Fruit fly (Drosophila melanogaster) whole organism: ENCODE measurements around the gene CG6962.

ENCODE experiments used
- CG8478 ChIP-seq: fragments of >200 bp; optimal IDR thresholded peaks from 2 replicates; lab custom pipeline; 2018; ENCODE audit warnings: inconsistent platforms
- Dll ChIP-seq: fragments of >200 bp; optimal IDR thresholded peaks from 2 replicates; lab custom pipeline; 2017
- EcR ChIP-seq, 2 experiments: fragments of >200 bp; optimal IDR thresholded peaks; 2 replicates each; lab custom pipeline; 2017; ENCODE audit warnings: missing biosample characterization in 2 of 2, missing genetic modification characterization in 2 of 2, missing genetic modification reagents in 2 of 2
- pan ChIP-seq: fragments of >200 bp; optimal IDR thresholded peaks from 2 replicates; lab custom pipeline; 2017
- psq ChIP-seq: fragments of >200 bp; optimal IDR thresholded peaks from 2 replicates; lab custom pipeline; 2017
- usp ChIP-seq: fragments of >200 bp; optimal IDR thresholded peaks from 2 replicates; lab custom pipeline; 2017; ENCODE audit warnings: missing biosample characterization, missing genetic modification characterization, mixed read lengths

The CG6962 gene

DNA sequence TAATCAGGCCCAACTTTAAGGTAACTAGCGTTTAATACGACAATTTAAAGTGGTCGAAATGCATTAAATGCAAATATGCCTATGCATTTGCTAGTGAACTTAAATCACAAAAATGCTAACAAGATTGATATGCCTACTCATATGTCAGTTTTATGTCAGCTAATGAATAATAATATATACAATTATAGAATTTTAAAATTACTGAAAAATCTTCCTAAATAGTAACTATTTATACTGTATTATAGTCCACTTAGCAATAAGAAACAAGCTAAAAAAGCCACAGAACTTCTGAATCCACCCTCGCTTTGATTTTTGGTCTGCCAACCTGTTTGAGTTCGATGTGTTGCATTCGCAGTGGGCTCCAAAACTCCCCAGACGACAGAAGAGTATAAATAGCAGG, 12.7 kb downstream of the CG6962 start:
- TF ChIP-seq usp (GFP tag; lab: Kevin White, UChicago) (no peak), pan (lab: Kevin White, UChicago) (no peak)

DNA sequence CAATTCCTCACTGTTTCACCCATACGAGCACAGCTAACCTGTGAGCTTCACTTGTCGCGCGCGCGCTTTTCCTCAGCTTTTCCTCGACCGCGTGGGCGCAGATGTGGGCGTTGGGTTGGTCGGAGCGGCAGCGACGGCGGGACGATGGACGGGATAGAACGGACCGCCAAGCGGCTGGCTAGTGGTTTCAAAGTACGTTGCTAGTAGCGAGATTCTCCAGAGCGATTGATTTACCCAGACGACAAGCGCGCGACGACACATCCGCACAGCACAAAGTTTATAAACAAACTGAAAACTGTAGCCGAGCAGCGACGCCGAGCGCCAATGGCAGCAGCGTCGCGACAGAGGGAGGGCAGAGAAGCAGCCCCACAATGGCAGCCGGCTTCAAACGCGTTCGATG, 13.2 kb downstream of the CG6962 start, which contains the start of gene CG6959:
Gene CG6959, minus strand, starts transcription at position 292 of the 400 bp plus-strand sequence.
- TF ChIP-seq EcR (GFP tag; optimal IDR thresholded peaks at IDR 0.05; lab: Kevin White, UChicago) (no peak), Dll (lab: Kevin White, UChicago) (peak; percentile 14)

DNA sequence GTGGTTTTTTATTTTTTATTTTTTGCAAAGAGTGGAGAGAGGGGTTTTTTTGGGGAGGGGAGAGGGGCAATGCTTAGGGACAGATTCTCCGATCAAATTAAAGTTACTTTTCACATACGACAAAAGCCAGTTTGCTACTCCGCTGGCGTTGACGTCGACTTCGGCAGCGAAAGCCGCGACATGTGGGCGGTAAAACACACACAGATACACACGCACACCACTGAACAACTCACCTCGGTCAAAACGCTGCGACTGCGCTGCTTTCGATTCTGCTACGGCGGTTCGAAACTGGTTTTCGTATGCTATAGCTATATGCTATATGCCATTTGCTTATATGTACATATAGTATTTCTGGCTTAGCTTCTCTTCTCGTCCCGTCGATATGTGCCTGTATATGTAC, 13.8 kb downstream of the CG6962 start:
- TF ChIP-seq CG8478 (lab: Kevin White, UChicago) (no peak), pan (lab: Kevin White, UChicago) (peak; percentile 19)

DNA sequence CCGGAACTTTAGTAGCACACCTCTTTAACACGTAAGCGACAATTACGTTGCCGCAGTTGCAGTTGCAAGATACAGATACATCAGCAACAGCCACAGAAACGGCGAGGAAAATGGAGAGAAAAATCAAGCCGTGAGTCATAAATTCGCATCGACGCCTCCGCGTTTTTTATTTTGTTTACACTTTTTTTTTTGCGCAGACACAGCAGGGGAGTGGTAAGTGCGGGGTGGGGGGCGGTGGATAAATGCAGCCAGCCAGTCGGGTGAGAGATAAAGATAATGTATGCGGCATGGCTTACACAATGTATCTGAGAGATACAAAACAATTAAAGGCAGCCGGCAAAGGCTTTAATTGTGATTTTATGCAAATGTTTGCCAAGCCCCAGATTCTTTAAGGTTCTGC, 17.2 kb downstream of the CG6962 start:
- TF ChIP-seq EcR (GFP tag; optimal IDR thresholded peaks at IDR 0.05; lab: Kevin White, UChicago) (no peak), usp (GFP tag; lab: Kevin White, UChicago) (no peak), psq (lab: Kevin White, UChicago) (no peak), Dll (lab: Kevin White, UChicago) (no peak), CG8478 (lab: Kevin White, UChicago) (no peak), pan (lab: Kevin White, UChicago) (no peak)

DNA sequence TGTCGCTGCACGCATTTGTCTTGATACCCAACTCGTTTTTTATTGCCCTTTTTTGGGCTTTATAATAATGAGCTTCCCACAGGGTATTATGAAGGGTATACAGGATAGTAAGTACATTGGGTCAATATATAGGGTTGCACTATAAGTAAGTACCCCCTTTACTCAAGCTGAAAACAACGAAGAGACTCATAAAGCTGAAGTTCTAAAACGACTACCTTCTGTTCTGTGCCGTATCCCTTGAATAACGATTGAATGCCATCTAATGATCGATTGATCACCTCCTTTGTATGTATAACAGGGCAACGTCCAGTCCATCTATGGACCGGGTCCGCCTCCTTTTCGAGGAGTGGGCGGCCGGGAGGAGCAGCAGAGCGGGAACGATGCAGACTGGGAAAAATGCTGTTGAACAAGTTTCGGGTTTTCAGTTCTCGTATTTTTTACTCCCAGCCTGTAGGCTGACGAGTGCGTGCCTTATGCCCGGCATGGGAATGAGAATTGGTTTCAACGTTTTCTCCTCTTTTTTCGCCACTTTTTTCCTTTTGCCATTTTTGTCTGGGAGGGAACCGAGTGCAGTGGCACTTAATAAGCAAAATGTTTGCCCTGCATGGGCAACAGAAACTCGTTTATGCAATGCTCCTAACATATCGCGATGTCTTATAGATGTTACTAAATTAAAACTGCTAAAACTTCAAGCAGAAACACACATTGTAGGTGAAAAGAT, 22.6 kb downstream of the CG6962 start:
- TF ChIP-seq pan (lab: Kevin White, UChicago) (peak; percentile 90), EcR (GFP tag; optimal IDR thresholded peaks at IDR 0.05; lab: Kevin White, UChicago) (no peak)

DNA sequence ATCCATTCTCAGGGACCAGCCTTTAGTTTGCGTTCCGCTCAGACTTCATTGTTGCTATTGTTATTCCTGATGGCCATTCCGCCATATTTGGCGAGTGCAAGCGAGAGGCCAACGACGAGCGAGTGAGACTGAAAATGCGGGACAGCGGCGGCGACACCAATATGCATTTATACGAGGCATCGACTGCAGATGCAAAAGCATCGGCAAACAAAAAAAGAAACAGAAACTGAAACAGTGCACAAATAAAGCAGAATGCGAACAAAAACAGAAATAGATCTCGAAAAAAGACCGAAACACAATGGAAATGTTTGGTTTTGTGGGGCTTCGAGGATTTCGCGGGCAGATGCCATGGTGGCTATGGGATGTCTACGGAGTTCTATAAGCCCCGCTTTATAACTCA, 23.2 kb downstream of the CG6962 start:
- TF ChIP-seq pan (lab: Kevin White, UChicago) = no peak
- TF ChIP-seq Dll (lab: Kevin White, UChicago) = no peak
- no peak for TF ChIP-seq usp (GFP tag; lab: Kevin White, UChicago)
- TF ChIP-seq psq (lab: Kevin White, UChicago) = no peak

DNA sequence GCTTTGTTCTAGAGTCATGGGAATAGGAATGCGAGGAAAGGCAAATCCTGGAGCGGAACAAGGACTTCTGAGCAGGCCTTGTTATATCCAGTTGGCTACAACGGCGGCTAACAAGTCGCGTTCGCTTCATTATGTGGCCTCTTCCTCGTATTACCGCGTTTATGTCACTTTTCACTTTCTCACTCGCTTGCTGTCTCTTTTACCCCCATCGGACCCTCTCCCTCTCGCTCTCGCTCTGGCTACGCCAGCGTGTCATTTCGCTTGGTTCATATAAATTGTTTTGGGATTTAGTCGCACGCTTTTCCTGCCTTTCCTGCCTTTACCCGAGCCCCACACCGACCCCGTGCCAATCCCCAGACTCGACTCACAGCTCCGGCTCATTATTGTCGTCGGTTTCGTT, 26.0 kb downstream of the CG6962 start:
- TF ChIP-seq usp (GFP tag; lab: Kevin White, UChicago) (no peak), CG8478 (lab: Kevin White, UChicago) (no peak), EcR (GFP tag; optimal IDR thresholded peaks at IDR 0.05; lab: Kevin White, UChicago) (no peak), pan (lab: Kevin White, UChicago) (no peak), Dll (lab: Kevin White, UChicago) (no peak), psq (lab: Kevin White, UChicago) (no peak)

DNA sequence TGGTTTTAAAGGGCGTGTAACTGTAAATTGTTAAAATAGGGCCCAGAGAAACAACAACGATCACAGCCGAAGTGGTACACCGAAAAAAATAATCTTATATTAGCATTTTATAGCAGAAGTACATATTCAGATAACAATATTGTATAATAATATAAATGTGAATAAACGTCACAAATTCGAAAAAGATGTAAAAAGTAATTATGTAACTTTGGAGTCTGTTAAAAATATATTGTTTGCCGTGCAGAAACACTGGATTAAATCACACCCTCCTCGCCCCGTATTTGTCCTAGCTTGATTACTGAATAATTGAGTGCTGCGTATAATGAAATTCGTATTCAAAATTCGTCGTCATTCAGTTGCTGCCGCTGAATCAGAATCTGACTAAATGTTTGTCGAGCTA, 27.2 kb downstream of the CG6962 start:
- TF ChIP-seq psq (lab: Kevin White, UChicago) = no peak
- no peak for TF ChIP-seq pan (lab: Kevin White, UChicago)
- TF ChIP-seq CG8478 (lab: Kevin White, UChicago) = no peak
- TF ChIP-seq Dll (lab: Kevin White, UChicago) = no peak
- TF ChIP-seq usp (GFP tag; lab: Kevin White, UChicago) = no peak
- no peak for TF ChIP-seq EcR (GFP tag; optimal IDR thresholded peaks at IDR 0.05; lab: Kevin White, UChicago)

DNA sequence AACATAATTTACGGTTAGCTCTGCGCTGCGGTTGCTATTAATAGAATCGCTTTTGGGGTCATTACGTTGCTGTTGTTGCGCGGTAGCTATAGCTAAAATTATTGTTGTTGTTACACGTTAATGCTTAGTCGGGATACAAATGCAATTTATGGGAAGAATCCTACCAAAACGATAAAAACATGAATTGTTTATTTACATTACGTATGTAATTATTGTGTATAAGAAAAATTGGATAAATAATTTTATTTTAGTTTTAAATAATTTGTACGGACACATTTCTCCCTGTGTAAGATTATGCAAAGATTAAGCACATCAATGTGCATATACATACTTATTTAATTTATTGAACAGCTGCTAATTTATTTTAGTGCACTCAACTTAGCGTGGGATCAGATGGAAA, 30.4 kb downstream of the CG6962 start:
- no peak for TF ChIP-seq Dll (lab: Kevin White, UChicago)
- TF ChIP-seq usp (GFP tag; lab: Kevin White, UChicago) = no peak
- no peak for TF ChIP-seq EcR (GFP tag; optimal IDR thresholded peaks at IDR 0.05; lab: Kevin White, UChicago)
- no peak for TF ChIP-seq psq (lab: Kevin White, UChicago)
- TF ChIP-seq CG8478 (lab: Kevin White, UChicago) = no peak
- TF ChIP-seq pan (lab: Kevin White, UChicago) = no peak

DNA sequence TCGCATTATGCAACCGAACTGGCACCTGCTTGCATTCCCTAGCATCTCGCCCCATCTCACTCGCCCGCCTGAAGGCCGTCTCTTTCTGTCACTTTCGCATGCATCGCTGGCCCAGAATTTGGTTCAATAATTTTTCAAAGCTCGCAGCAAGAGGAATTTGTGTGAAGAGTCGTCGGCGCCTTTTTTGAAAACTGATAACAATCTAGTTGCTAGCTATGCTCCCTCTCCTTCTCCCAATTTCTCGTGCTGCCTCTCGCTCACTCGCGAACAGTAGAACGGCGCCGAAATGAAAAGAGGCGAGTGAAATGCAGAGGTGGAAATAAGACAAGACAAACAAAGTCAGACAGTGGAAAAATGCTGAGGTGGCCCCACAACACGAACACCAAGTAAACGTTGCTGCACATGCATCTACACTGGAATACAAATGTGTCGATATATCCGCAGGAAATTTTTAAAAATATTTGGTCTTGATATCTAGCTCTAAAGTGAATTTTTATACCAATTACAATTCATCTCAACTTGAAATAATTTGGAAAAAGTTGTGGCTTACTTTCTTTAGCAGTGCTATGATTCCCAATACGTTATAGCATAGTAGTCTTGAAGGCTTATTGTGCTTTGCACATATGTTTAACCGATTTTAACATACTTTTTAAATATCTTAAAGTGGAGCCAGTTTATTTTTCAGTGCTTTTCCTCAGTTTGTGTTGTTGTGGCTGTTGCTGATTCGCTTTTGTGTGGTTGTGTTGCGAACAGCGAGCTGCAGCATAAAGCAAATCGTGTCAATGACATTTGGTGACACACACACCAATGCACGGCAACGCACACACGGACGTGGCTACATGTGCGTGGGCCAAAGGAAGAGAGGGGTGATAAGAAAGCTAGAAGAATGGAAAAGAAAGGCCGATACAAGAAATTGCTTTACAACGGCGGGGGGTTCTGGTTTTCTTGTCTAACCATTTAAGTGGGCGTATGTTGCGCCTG, 31.1 kb downstream of the CG6962 start:
- TF ChIP-seq EcR (GFP tag; optimal IDR thresholded peaks at IDR 0.05; lab: Kevin White, UChicago) = peak in 1 of 2 experiments; percentile 86
- TF ChIP-seq Dll (lab: Kevin White, UChicago) = no peak

DNA sequence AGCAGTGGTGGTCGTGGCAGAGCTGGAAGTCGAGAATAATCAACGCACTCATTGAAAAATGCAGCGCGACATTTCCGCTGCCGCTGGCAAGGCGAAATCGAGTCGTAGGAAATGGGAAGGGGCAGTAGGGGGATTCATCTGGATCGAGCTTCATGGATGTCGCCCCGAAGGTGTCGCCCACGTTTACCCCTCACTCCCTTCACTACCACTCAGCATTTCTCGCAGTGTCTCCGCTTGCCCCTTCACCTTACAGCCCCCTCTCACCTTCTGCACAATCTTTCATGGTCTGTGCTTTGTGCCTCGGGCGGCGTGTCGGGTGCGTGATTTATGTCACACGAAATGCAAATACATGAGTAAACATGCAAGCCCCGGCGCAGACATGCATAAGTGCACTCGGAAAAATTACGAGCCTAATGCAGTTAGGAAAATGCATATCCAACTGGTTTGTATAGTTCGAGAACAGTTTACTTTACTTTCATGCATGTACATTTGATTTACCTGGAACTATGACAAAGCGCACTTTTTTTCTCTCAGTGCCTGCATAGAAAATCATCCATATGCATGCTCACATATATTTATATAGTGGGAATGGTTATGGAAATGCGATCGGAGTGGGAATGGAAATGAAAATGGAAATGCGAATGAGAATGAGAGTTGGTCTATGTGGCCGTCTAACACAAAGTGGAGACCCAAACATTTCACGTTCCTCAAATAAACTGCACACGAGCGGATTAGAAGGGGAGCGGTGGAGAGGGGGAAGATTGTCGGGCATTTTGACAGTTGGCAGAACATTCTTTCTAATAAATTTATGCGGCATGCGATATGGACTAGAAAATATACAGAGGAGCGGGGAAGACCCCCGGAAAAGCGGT, 32.7 kb downstream of the CG6962 start:
- TF ChIP-seq usp (GFP tag; lab: Kevin White, UChicago) (no peak), EcR (GFP tag; optimal IDR thresholded peaks at IDR 0.05; lab: Kevin White, UChicago) (no peak), psq (lab: Kevin White, UChicago) (no peak), CG8478 (lab: Kevin White, UChicago) (no peak), pan (lab: Kevin White, UChicago) (no peak), Dll (lab: Kevin White, UChicago) (no peak)
